Worm (Caenorhabditis elegans) whole organism, late embryonic: ENCODE results near the gene atg-10.

ENCODE experiments used
- C38D4.7 ChIP-seq: fragments of 200-800 bp; sonication (Bioruptor generic); optimal IDR thresholded peaks from 2 replicates; lab custom pipeline; 2018; ENCODE audit warnings: mild to moderate bottlenecking, missing genetic modification characterization, moderate library complexity, missing compliant biosample characterization
- K09A11.1 ChIP-seq: sonication (generic microtip); optimal IDR thresholded peaks from 2 replicates; lab custom pipeline; 2017; ENCODE audit warnings: antibody characterized with exemption, mild to moderate bottlenecking, missing genetic modification characterization, missing compliant biosample characterization; ENCODE audit not compliant: insufficient read depth
- ama-1 ChIP-seq: fragments of 150-350 bp; optimal IDR thresholded peaks from 2 replicates; lab custom pipeline; 2014
- ceh-34 ChIP-seq: sonication (generic microtip); optimal IDR thresholded peaks from 2 replicates; lab custom pipeline; 2016; ENCODE audit warnings: mild to moderate bottlenecking, missing genetic modification characterization, missing compliant biosample characterization
- ceh-48 ChIP-seq: sonication (generic microtip); optimal IDR thresholded peaks from 2 replicates; lab custom pipeline; 2016; ENCODE audit warnings: missing genetic modification characterization, inconsistent platforms, missing compliant biosample characterization
- ceh-9 ChIP-seq: sonication (generic microtip); optimal IDR thresholded peaks from 2 replicates; lab custom pipeline; 2016; ENCODE audit warnings: mild to moderate bottlenecking, missing genetic modification characterization, inconsistent platforms, missing compliant biosample characterization
- fax-1 ChIP-seq: sonication (generic microtip); optimal IDR thresholded peaks from 2 replicates; lab custom pipeline; 2016; ENCODE audit warnings: missing genotype, missing genetic modification characterization, missing compliant biosample characterization
- fkh-10 ChIP-seq: fragments of 150-350 bp; optimal IDR thresholded peaks from 2 replicates; lab custom pipeline; 2014; ENCODE audit warnings: missing biosample characterization, missing genetic modification reagents, missing genetic modification characterization
- nfya-1 ChIP-seq: sonication (generic microtip); optimal IDR thresholded peaks from 2 replicates; lab custom pipeline; 2017; ENCODE audit warnings: missing genetic modification characterization, mild to moderate bottlenecking, missing compliant biosample characterization, antibody characterized with exemption, moderate library complexity
- tbx-2 ChIP-seq: sonication (generic microtip); optimal IDR thresholded peaks from 2 replicates; lab custom pipeline; 2016; ENCODE audit warnings: missing genetic modification characterization, missing compliant biosample characterization
- ztf-16 ChIP-seq: sonication (generic microtip); optimal IDR thresholded peaks from 2 replicates; lab custom pipeline; 2017; ENCODE audit warnings: missing genetic modification characterization, missing compliant biosample characterization

- no peak for TF ChIP-seq tbx-2 (tag; lab: Kevin White, UChicago)
- no peak for TF ChIP-seq nfya-1 (tag; lab: Kevin White, UChicago)
- TF ChIP-seq K09A11.1, result no peak
- no peak for TF ChIP-seq ztf-16
- TF ChIP-seq C38D4.7 (GFP tag; lab: Kevin White, UChicago), result no peak
- no peak for TF ChIP-seq ceh-34 (tag; lab: Kevin White, UChicago)
- TF ChIP-seq ceh-9 (tag; lab: Kevin White, UChicago), result no peak
- TF ChIP-seq fax-1, result no peak
- no peak for TF ChIP-seq fkh-10 (GFP tag; lab: Kevin White, UChicago)
- no peak for TF ChIP-seq ceh-48 (tag; lab: Kevin White, UChicago)
- no peak for TF ChIP-seq ama-1 (lab: Kevin White, UChicago)
Observed at ce11 chrII:8626598-8626997, 32.3 kb upstream of the atg-10 start.
